Fruit fly (Drosophila melanogaster) whole organism, embryonic: ENCODE results near the gene Tom.

Experiments
- B-H1 ChIP-seq: fragments of 200-800 bp; sonication (Bioruptor generic); IDR thresholded peaks from 3 replicates; pipeline ENCODE4 v1.3.6; 2022; ENCODE audit warnings: missing biosample characterization, missing genetic modification characterization
- CG11696 ChIP-seq: fragments of 200-800 bp; sonication (Bioruptor generic); IDR thresholded peaks from 2 replicates; pipeline ENCODE4 v1.3.6; 2022; ENCODE audit warnings: missing biosample characterization, missing genetic modification characterization
- CG13424 ChIP-seq: fragments of 200-800 bp; sonication (Bioruptor generic); optimal IDR thresholded peaks from 2 replicates; lab custom pipeline; 2019; ENCODE audit warnings: missing biosample characterization, mild to moderate bottlenecking, missing genetic modification characterization, moderate library complexity
- CG14050 ChIP-seq: fragments of 200-800 bp; sonication (Bioruptor generic); IDR thresholded peaks from 3 replicates; pipeline ENCODE4 v1.3.6; 2022; ENCODE audit warnings: missing biosample characterization, missing genetic modification characterization
- CG15073 ChIP-seq: fragments of 200-800 bp; sonication (Bioruptor generic); optimal IDR thresholded peaks from 2 replicates; lab custom pipeline; 2016; ENCODE audit warnings: missing biosample characterization, missing genetic modification characterization
- CG1529 ChIP-seq: fragments of 200-800 bp; sonication (Bioruptor generic); optimal IDR thresholded peaks from 3 replicates; lab custom pipeline; 2018; ENCODE audit warnings: missing biosample characterization, missing genetic modification characterization
- CG17359 ChIP-seq: fragments of 200-800 bp; sonication (Bioruptor generic); optimal IDR thresholded peaks from 3 replicates; lab custom pipeline; 2018; ENCODE audit warnings: missing biosample characterization, mild to moderate bottlenecking, missing genetic modification characterization, moderate library complexity
- CG2712 ChIP-seq: fragments of 200-800 bp; optimal IDR thresholded peaks from 3 replicates; lab custom pipeline; 2019; ENCODE audit warnings: missing biosample characterization, mild to moderate bottlenecking, missing genetic modification characterization, moderate library complexity
- CG30403 ChIP-seq: fragments of 200-800 bp; sonication (Bioruptor generic); optimal IDR thresholded peaks from 3 replicates; lab custom pipeline; 2016; ENCODE audit warnings: missing biosample characterization, missing genetic modification characterization
- CG31441 ChIP-seq: fragments of 200-800 bp; sonication (Bioruptor generic); IDR thresholded peaks from 2 replicates; pipeline ENCODE4 v1.3.6; 2022; ENCODE audit warnings: missing biosample characterization, missing genetic modification characterization
- CG32772 ChIP-seq: fragments of 200-800 bp; sonication (Bioruptor generic); IDR thresholded peaks from 2 replicates; pipeline ENCODE4 v1.3.6; 2022; ENCODE audit warnings: missing biosample characterization, missing genetic modification characterization
- CG3847 ChIP-seq: fragments of 200-800 bp; sonication (Bioruptor generic); IDR thresholded peaks from 2 replicates; pipeline ENCODE4 v1.3.6; 2022; ENCODE audit warnings: missing biosample characterization, missing genetic modification characterization
- CG6683 ChIP-seq: fragments of 200-800 bp; sonication (Bioruptor generic); optimal IDR thresholded peaks from 2 replicates; lab custom pipeline; 2017; ENCODE audit warnings: missing biosample characterization, mild to moderate bottlenecking, missing genetic modification characterization, missing genetic modification reagents
- CG7839 ChIP-seq: fragments of 200-800 bp; sonication (Bioruptor generic); optimal IDR thresholded peaks from 3 replicates; lab custom pipeline; 2018; ENCODE audit warnings: missing biosample characterization, mild to moderate bottlenecking, missing genetic modification characterization, moderate library complexity
- CG8388 ChIP-seq: fragments of 200-800 bp; sonication (Bioruptor generic); optimal IDR thresholded peaks from 2 replicates; lab custom pipeline; 2019; ENCODE audit warnings: missing biosample characterization, mild to moderate bottlenecking, missing genetic modification characterization, moderate library complexity
- CG8924 ChIP-seq: fragments of 200-800 bp; optimal IDR thresholded peaks from 3 replicates; lab custom pipeline; 2019; ENCODE audit warnings: missing biosample characterization, mild to moderate bottlenecking, missing genetic modification characterization, moderate library complexity
- CG9876 ChIP-seq: fragments of 200-800 bp; sonication (Bioruptor generic); optimal IDR thresholded peaks from 2 replicates; lab custom pipeline; 2016; ENCODE audit warnings: missing biosample characterization, missing genetic modification characterization
- CoRest ChIP-seq: fragments of 200-800 bp; sonication (Bioruptor generic); optimal IDR thresholded peaks from 3 replicates; lab custom pipeline; 2018; ENCODE audit warnings: missing biosample characterization, mild to moderate bottlenecking, missing genetic modification characterization, moderate library complexity
- Drgx ChIP-seq: fragments of 200-800 bp; sonication (Bioruptor generic); IDR thresholded peaks from 2 replicates; pipeline ENCODE4 v1.3.6; 2022; ENCODE audit warnings: missing biosample characterization, missing genetic modification characterization
- ERR ChIP-seq: fragments of 200-800 bp; sonication (Bioruptor generic); optimal IDR thresholded peaks from 2 replicates; lab custom pipeline; 2016; ENCODE audit warnings: missing biosample characterization, missing genetic modification characterization
- Ets65A ChIP-seq: fragments of 200-800 bp; sonication (Bioruptor generic); peaks from one replicate; lab custom pipeline; 2016; ENCODE audit warnings: missing biosample characterization, missing genetic modification characterization
- GATAe ChIP-seq: fragments of 200-800 bp; sonication (Bioruptor generic); conservative IDR thresholded peaks from 2 replicates; pipeline ENCODE4 v1.3.6; 2022; ENCODE audit warnings: missing biosample characterization, missing genetic modification characterization
- HmgD ChIP-seq: fragments of 200-800 bp; sonication (Bioruptor generic); optimal IDR thresholded peaks from 3 replicates; lab custom pipeline; 2016; ENCODE audit warnings: missing biosample characterization, missing genetic modification characterization
- Hr51 ChIP-seq, 2 experiments: fragments of 200-800 bp; sonication (Bioruptor generic); optimal IDR thresholded peaks; 2 replicates in 1 of 2; 3 replicates in 1 of 2; lab custom pipeline; 2016 to 2018; ENCODE audit warnings: missing biosample characterization in 2 of 2, missing genetic modification characterization in 2 of 2, mild to moderate bottlenecking in 1 of 2, moderate library complexity in 1 of 2
- NK7.1 ChIP-seq: fragments of 200-800 bp; sonication (Bioruptor generic); optimal IDR thresholded peaks from 3 replicates; lab custom pipeline; 2016; ENCODE audit warnings: missing biosample characterization, missing genetic modification characterization
- Oaz ChIP-seq: fragments of 200-800 bp; sonication (Bioruptor generic); IDR thresholded peaks from 2 replicates; pipeline ENCODE4 v1.3.6; 2022; ENCODE audit warnings: missing biosample characterization, missing genetic modification characterization
- Sox102F ChIP-seq: fragments of 200-800 bp; sonication (Bioruptor generic); optimal IDR thresholded peaks from 2 replicates; lab custom pipeline; 2018; ENCODE audit warnings: missing biosample characterization, mild to moderate bottlenecking, missing genetic modification characterization, moderate library complexity
- Spps ChIP-seq: fragments of 200-800 bp; sonication (Bioruptor generic); optimal IDR thresholded peaks from 2 replicates; lab custom pipeline; 2018; ENCODE audit warnings: missing biosample characterization, mild to moderate bottlenecking, missing genetic modification characterization
- ara ChIP-seq: fragments of 200-800 bp; sonication (Bioruptor generic); IDR thresholded peaks from 2 replicates; pipeline ENCODE4 v1.3.6; 2022; ENCODE audit warnings: missing biosample characterization, missing genetic modification characterization
- br ChIP-seq: fragments of >200 bp; optimal IDR thresholded peaks from 2 replicates; lab custom pipeline; 2017
- bsh ChIP-seq, 2 experiments: fragments of 200-800 bp; sonication (Bioruptor generic); optimal IDR thresholded peaks; 2 replicates each; lab custom pipeline; 2017 to 2018; ENCODE audit warnings: mild to moderate bottlenecking in 2 of 2, missing biosample characterization in 2 of 2, missing genetic modification characterization in 2 of 2, moderate library complexity in 1 of 2
- chif ChIP-seq, 2 experiments: fragments of 200-800 bp; sonication (Bioruptor generic); optimal IDR thresholded peaks; 3 replicates each; lab custom pipeline; 2016; ENCODE audit warnings: missing biosample characterization in 2 of 2, missing genetic modification characterization in 2 of 2
- chn ChIP-seq: fragments of 200-800 bp; sonication (Bioruptor generic); optimal IDR thresholded peaks from 2 replicates; lab custom pipeline; 2016; ENCODE audit warnings: missing biosample characterization, missing genetic modification characterization
- disco-r ChIP-seq: fragments of 200-800 bp; sonication (Bioruptor generic); optimal IDR thresholded peaks from 2 replicates; lab custom pipeline; 2016; ENCODE audit warnings: missing biosample characterization, missing genetic modification characterization
- dm ChIP-seq: fragments of 200-800 bp; sonication (Bioruptor generic); optimal IDR thresholded peaks from 3 replicates; lab custom pipeline; 2016; ENCODE audit warnings: missing biosample characterization, missing genetic modification characterization
- dpn ChIP-seq, 2 experiments: fragments of 200-800 bp; sonication (Bioruptor generic); optimal IDR thresholded peaks; 3 replicates each; lab custom pipeline; 2016; ENCODE audit warnings: missing biosample characterization in 2 of 2, missing genetic modification characterization in 2 of 2
- dysf ChIP-seq: fragments of 200-800 bp; sonication (Bioruptor generic); IDR thresholded peaks from 3 replicates; pipeline ENCODE4 v1.3.6; 2022; ENCODE audit warnings: missing biosample characterization, missing genetic modification characterization
- emc ChIP-seq: fragments of 200-800 bp; sonication (Bioruptor generic); optimal IDR thresholded peaks from 2 replicates; lab custom pipeline; 2016; ENCODE audit warnings: missing biosample characterization, missing genetic modification characterization
- eyg ChIP-seq: fragments of 200-800 bp; sonication (Bioruptor generic); optimal IDR thresholded peaks from 3 replicates; lab custom pipeline; 2016; ENCODE audit warnings: missing biosample characterization, missing genetic modification characterization
- fd3F ChIP-seq: fragments of 200-800 bp; sonication (Bioruptor generic); optimal IDR thresholded peaks from 2 replicates; lab custom pipeline; 2018; ENCODE audit warnings: missing biosample characterization, mild to moderate bottlenecking, missing genetic modification characterization, moderate library complexity
- gem ChIP-seq: fragments of 200-800 bp; sonication (Bioruptor generic); optimal IDR thresholded peaks from 2 replicates; lab custom pipeline; 2019; ENCODE audit warnings: missing biosample characterization, mild to moderate bottlenecking, missing genetic modification characterization, moderate library complexity
- ham ChIP-seq: fragments of 200-800 bp; sonication (Bioruptor generic); IDR thresholded peaks from 2 replicates; pipeline ENCODE4 v1.3.6; 2022; ENCODE audit warnings: missing biosample characterization, missing genetic modification characterization
- jigr1 ChIP-seq: fragments of 200-800 bp; sonication (Bioruptor generic); IDR thresholded peaks from 3 replicates; pipeline ENCODE4 v1.3.6; 2022; ENCODE audit warnings: missing biosample characterization, missing genetic modification characterization
- p53 ChIP-seq: fragments of 200-800 bp; sonication (Bioruptor generic); optimal IDR thresholded peaks from 2 replicates; lab custom pipeline; 2016; ENCODE audit warnings: missing biosample characterization, missing genetic modification characterization
- phol ChIP-seq: fragments of 200-800 bp; sonication (Bioruptor generic); optimal IDR thresholded peaks from 3 replicates; lab custom pipeline; 2018; ENCODE audit warnings: missing biosample characterization, mild to moderate bottlenecking, missing genetic modification characterization, moderate library complexity
- sens ChIP-seq: fragments of 200-800 bp; sonication (Bioruptor generic); peaks from one replicate; lab custom pipeline; 2016; ENCODE audit warnings: missing biosample characterization, missing genetic modification characterization
- slbo ChIP-seq: fragments of 200-800 bp; sonication (Bioruptor generic); IDR thresholded peaks from 2 replicates; pipeline ENCODE4 v1.3.6; 2022; ENCODE audit warnings: missing biosample characterization, missing genetic modification characterization
- sob ChIP-seq: fragments of 200-800 bp; sonication (Bioruptor generic); IDR thresholded peaks from 2 replicates; pipeline ENCODE4 v1.3.6; 2022; ENCODE audit warnings: missing biosample characterization, missing genetic modification characterization
- tio ChIP-seq: fragments of 200-800 bp; sonication (Bioruptor generic); optimal IDR thresholded peaks from 2 replicates; lab custom pipeline; 2017; ENCODE audit warnings: missing biosample characterization, missing genetic modification characterization, inconsistent platforms
- vfl ChIP-seq: fragments of 200-800 bp; sonication (Bioruptor generic); optimal IDR thresholded peaks from 2 replicates; lab custom pipeline; 2016; ENCODE audit warnings: missing biosample characterization, missing genetic modification characterization

Gene Tom

dm6 chr3L:15007271-15007948 lies 38.3 kb downstream of the Tom start (continued):
- no peak for TF ChIP-seq CG14050
- peak; percentile 57 for TF ChIP-seq CG11696
- TF ChIP-seq sens (GFP tag; lab: Kevin White, UChicago), result peak; percentile 73
- TF ChIP-seq p53 (GFP tag; lab: Kevin White, UChicago), result no peak

DNA sequence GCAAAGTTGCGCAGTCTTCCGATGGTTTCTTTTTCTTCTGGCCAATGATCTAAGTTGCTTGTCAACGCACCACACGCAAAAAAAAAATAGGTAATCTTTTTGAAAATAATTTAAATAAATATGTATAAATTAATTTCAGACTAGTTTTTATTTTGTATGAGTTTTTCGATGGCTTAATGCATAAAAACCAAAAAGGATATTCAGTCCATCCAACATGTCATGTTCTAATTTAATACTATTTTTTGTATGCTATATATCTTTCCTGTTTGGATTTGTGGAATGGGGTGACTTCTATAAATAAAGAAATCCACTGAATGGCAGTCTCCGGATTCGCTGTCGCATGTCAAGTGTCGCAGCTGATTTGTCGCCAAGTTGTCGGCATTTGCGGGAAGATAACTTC lies 40.5 kb downstream of the Tom start:
- TF ChIP-seq chn (GFP tag; lab: Kevin White, UChicago), result no peak
- TF ChIP-seq emc (GFP tag; lab: Kevin White, UChicago), result no peak
- 0 out of 2 replicates have a peak, but pooled peaks have one; percentile 18 for TF ChIP-seq sob
- TF ChIP-seq Hr51 (GFP tag; optimal IDR thresholded peaks at IDR 0.05; lab: Kevin White, UChicago), result peak in 1 of 2 experiments; percentile 49
- TF ChIP-seq Drgx (GFP tag; lab: Robert Waterston, UW), result peak; percentile 57; the same call in 1 of the 2 replicates
- no peak for TF ChIP-seq B-H1 (GFP tag; lab: Robert Waterston, UW)
- TF ChIP-seq Oaz (GFP tag; lab: Robert Waterston, UW), result no peak
- TF ChIP-seq CG3847 (GFP tag; lab: Robert Waterston, UW), result no peak
- TF ChIP-seq slbo (GFP tag; lab: Robert Waterston, UW), result no peak
- TF ChIP-seq chif (GFP tag; optimal IDR thresholded peaks at IDR 0.05; lab: Kevin White, UChicago), result no peak
- no peak for TF ChIP-seq GATAe
- no peak for TF ChIP-seq CG9876 (GFP tag; lab: Kevin White, UChicago)
- TF ChIP-seq bsh (GFP tag; optimal IDR thresholded peaks at IDR 0.05; lab: Kevin White, UChicago), result peak in 1 of 2 experiments; percentile 0
- TF ChIP-seq gem (tag; lab: Kevin White, UChicago), result peak; percentile 37
- TF ChIP-seq dpn (GFP tag; optimal IDR thresholded peaks at IDR 0.05; lab: Kevin White, UChicago), result no peak
- peak; percentile 82 for TF ChIP-seq Ets65A (GFP tag; lab: Kevin White, UChicago)
- no peak for TF ChIP-seq NK7.1 (GFP tag; lab: Kevin White, UChicago)
- no peak for TF ChIP-seq CoRest (tag; lab: Kevin White, UChicago)
- TF ChIP-seq fd3F (GFP tag; lab: Kevin White, UChicago), result no peak
- no peak for TF ChIP-seq CG8924
- TF ChIP-seq CG7839 (tag; lab: Kevin White, UChicago), result peak; percentile 4
- TF ChIP-seq CG32772, result peak; percentile 9; the same call in 1 of the 2 replicates
- no peak for TF ChIP-seq tio (GFP tag; lab: Kevin White, UChicago)
- no peak for TF ChIP-seq CG15073 (GFP tag; lab: Kevin White, UChicago)
- TF ChIP-seq dysf, result no peak
- TF ChIP-seq CG30403, result no peak
- no peak for TF ChIP-seq vfl (GFP tag; lab: Kevin White, UChicago)
- peak; percentile 11 for TF ChIP-seq CG13424 (tag; lab: Kevin White, UChicago)
- no peak for TF ChIP-seq ERR (GFP tag; lab: Kevin White, UChicago)
- no peak for TF ChIP-seq jigr1 (GFP tag; lab: Robert Waterston, UW)
- peak; percentile 12 for TF ChIP-seq CG8388 (GFP tag; lab: Kevin White, UChicago)
- no peak for TF ChIP-seq ara (GFP tag; lab: Robert Waterston, UW)
- TF ChIP-seq CG2712 (tag; lab: Kevin White, UChicago), result peak; percentile 11
- TF ChIP-seq ham, result no peak
- peak; percentile 26 for TF ChIP-seq CG17359
- 0 out of 2 replicates have a peak, but pooled peaks have one; percentile 22 for TF ChIP-seq CG31441 (GFP tag; lab: Robert Waterston, UW)
- TF ChIP-seq HmgD (GFP tag; lab: Kevin White, UChicago), result no peak
- TF ChIP-seq disco-r (GFP tag; lab: Kevin White, UChicago), result no peak
- TF ChIP-seq CG1529 (GFP tag; lab: Kevin White, UChicago), result no peak
- no peak for TF ChIP-seq br (lab: Kevin White, UChicago)
- peak; percentile 56 for TF ChIP-seq Sox102F
- no peak for TF ChIP-seq CG6683 (GFP tag; lab: Kevin White, UChicago)
- TF ChIP-seq Spps (tag; lab: Kevin White, UChicago), result no peak
- TF ChIP-seq eyg (GFP tag; lab: Kevin White, UChicago), result no peak
- peak; percentile 3 for TF ChIP-seq phol
- no peak for TF ChIP-seq dm (GFP tag; lab: Kevin White, UChicago)
